Worm (Caenorhabditis elegans): ENCODE results near the gene F49C12.15.
"Not testable (repeated sequence)": the region's sequence is repeated elsewhere in the genome, so short reads cannot be mapped to it uniquely, and the experiment has no call there.

F49C12.15 gene

DNA sequence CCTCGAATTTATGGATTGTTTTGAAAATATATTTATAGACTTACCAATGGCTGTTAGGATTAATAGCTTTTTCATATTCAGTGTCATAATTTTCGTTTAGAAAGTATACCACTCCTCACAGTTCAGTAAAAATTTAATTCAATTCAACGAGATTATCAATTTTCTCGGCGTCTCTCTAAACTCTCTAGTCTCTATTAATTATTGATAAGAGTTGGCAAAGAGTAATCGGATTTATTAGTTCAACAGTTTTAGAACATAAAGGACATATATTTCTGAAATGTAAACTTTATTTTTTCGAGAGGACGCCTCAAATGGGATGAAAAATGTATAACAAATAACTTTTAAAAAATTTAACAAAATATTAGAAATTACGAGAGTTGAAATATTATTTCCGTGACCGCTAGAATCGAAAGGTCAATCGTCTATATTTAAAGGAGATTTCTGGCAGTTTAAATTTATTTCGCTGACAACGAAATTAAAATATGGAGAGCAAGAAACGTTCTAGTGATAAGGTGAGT, at the start of gene F49C12.15, which contains the start of gene nspg-11:
TSS of gene F49C12.15 (plus strand) at position 468 of the 518 bp plus-strand sequence.
TSS of gene nspg-11 (minus strand) at position 101 of the 518 bp plus-strand sequence.
- TF ChIP-seq flh-1 (GFP tag; optimal IDR thresholded peaks at IDR 0.05) = no peak

DNA sequence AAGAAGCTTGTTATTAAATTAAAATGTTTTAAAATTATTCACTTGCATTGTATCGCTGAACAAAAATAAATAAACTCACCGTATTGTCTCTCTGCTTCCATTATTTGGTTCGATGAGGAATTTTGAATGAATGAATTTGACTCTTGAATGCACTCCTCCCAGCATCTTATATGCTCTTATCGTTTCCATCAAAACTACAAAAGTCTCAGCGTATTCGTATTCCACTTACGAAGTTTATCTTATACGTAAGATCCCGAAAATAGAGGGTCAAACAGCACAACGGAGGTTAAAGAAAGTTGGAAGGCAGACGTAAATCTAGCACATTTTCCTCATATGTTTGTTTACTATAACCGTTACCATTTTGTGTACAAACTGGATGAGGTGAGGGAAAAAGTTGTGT, 38.0 kb upstream of the F49C12.15 start, which contains the start of gene nhr-267:
TSS of gene nhr-267 (minus strand) at position 101 of the 400 bp plus-strand sequence.
- TF ChIP-seq bed-3 (GFP tag; optimal IDR thresholded peaks at IDR 0.05); unc-62 (GFP tag; optimal IDR thresholded peaks at IDR 0.05); mep-1 (tag; optimal IDR thresholded peaks at IDR 0.05): not testable (repeated sequence)

DNA sequence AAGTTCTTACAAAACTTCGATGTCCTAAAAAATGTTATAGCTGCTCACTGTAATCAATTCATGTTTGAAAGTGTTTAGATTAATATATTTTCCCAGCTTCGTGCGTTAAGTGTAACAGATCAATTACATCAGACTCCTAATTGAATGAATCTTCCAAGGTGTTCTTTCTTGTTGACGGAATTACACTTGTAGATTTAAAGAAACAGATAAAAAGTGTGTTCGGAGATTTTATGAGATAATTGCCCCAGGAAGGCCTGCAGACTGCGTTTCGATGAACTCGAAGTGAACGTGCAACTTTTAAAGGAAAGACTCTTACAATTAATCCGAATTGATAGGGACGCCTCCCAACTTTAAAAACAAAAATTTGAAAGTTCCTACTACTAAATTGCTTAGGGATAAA, 34.6 kb upstream of the F49C12.15 start:
- TF ChIP-seq lin-13 (tag; optimal IDR thresholded peaks at IDR 0.05) (no peak), ces-1 (GFP tag; optimal IDR thresholded peaks at IDR 0.05) (no peak), unc-62 (GFP tag; optimal IDR thresholded peaks at IDR 0.05) (no peak), sptf-1 (tag; optimal IDR thresholded peaks at IDR 0.05) (no peak), M03D4.4 (tag; optimal IDR thresholded peaks at IDR 0.05) (no peak), blmp-1 (tag; optimal IDR thresholded peaks at IDR 0.05) (no peak)

ce11 chrIV:9293825-9294224, 30.4 kb upstream of the F49C12.15 start, which contains the start of gene nhr-264:
Gene nhr-264, minus strand, starts transcription at chrIV:9293925.
- TF ChIP-seq nhr-28 (tag; optimal IDR thresholded peaks at IDR 0.05); flh-1 (GFP tag; optimal IDR thresholded peaks at IDR 0.05); unc-39 (tag; optimal IDR thresholded peaks at IDR 0.05): not testable (repeated sequence)

ce11 chrIV:9296285-9296684, 28.0 kb upstream of the F49C12.15 start, which contains the start of gene F49C12.1:
Gene F49C12.1, minus strand, starts transcription at chrIV:9296354.
- no peak for TF ChIP-seq ceh-39 (tag; optimal IDR thresholded peaks at IDR 0.05)
- no peak for TF ChIP-seq drap-1 (GFP tag; optimal IDR thresholded peaks at IDR 0.05)
- TF ChIP-seq unc-120 (tag; optimal IDR thresholded peaks at IDR 0.05; ENCODE audit: poor library complexity, severe bottlenecking) = no peak
- TF ChIP-seq mab-5 (tag; optimal IDR thresholded peaks at IDR 0.05) = no peak
- no peak for TF ChIP-seq sem-2 (GFP tag; optimal IDR thresholded peaks at IDR 0.05)
- TF ChIP-seq snpc-4 (tag; optimal IDR thresholded peaks at IDR 0.05) = no peak
- no peak for TF ChIP-seq lin-32 (GFP tag; optimal IDR thresholded peaks at IDR 0.05)
- no peak for TF ChIP-seq blmp-1 (tag; optimal IDR thresholded peaks at IDR 0.05)
- no peak for TF ChIP-seq unc-39 (tag; optimal IDR thresholded peaks at IDR 0.05)
- no peak for TF ChIP-seq cnd-1 (tag; optimal IDR thresholded peaks at IDR 0.05)

ce11 chrIV:9299145-9299544, 25.1 kb upstream of the F49C12.15 start, which contains the start of gene F49C12.2:
Gene F49C12.2, minus strand, starts transcription at chrIV:9299245.
- TF ChIP-seq hlh-1 (tag; optimal IDR thresholded peaks at IDR 0.05) (no peak), bed-3 (GFP tag; optimal IDR thresholded peaks at IDR 0.05) (no peak), nhr-2 (tag; optimal IDR thresholded peaks at IDR 0.05) (no peak), ceh-43 (GFP tag; optimal IDR thresholded peaks at IDR 0.05) (no peak), ceh-39 (tag; optimal IDR thresholded peaks at IDR 0.05) (no peak), lsy-2 (tag; optimal IDR thresholded peaks at IDR 0.05) (no peak), mls-2 (tag; optimal IDR thresholded peaks at IDR 0.05) (no peak), lin-13 (tag; optimal IDR thresholded peaks at IDR 0.05) (no peak), mab-5 (tag; optimal IDR thresholded peaks at IDR 0.05) (no peak), nhr-28 (tag; optimal IDR thresholded peaks at IDR 0.05) (no peak), zip-8 (tag; optimal IDR thresholded peaks at IDR 0.05) (no peak), drap-1 (GFP tag; optimal IDR thresholded peaks at IDR 0.05) (no peak), elt-3 (tag; optimal IDR thresholded peaks at IDR 0.05) (no peak), elt-1 (tag; optimal IDR thresholded peaks at IDR 0.05; ENCODE audit: borderline replicate concordance, insufficient read depth) (no peak)

- TF ChIP-seq ham-2 (GFP tag; optimal IDR thresholded peaks at IDR 0.05) = no peak
- TF ChIP-seq mls-2 (tag; optimal IDR thresholded peaks at IDR 0.05) = no peak
- TF ChIP-seq mab-5 (tag; optimal IDR thresholded peaks at IDR 0.05) = no peak
- no peak for TF ChIP-seq unc-62 (GFP tag; optimal IDR thresholded peaks at IDR 0.05)
- no peak for TF ChIP-seq ceh-39 (tag; optimal IDR thresholded peaks at IDR 0.05)
- TF ChIP-seq blmp-1 (tag; optimal IDR thresholded peaks at IDR 0.05) = no peak
- no peak for TF ChIP-seq flh-1 (GFP tag; optimal IDR thresholded peaks at IDR 0.05)
- no peak for TF ChIP-seq lsy-2 (tag; optimal IDR thresholded peaks at IDR 0.05)
- TF ChIP-seq ceh-83 (GFP tag; optimal IDR thresholded peaks at IDR 0.05) = no peak
- no peak for TF ChIP-seq elt-3 (tag; optimal IDR thresholded peaks at IDR 0.05)
- TF ChIP-seq sem-2 (GFP tag; optimal IDR thresholded peaks at IDR 0.05) = no peak
- TF ChIP-seq drap-1 (GFP tag; optimal IDR thresholded peaks at IDR 0.05) = no peak
- no peak for TF ChIP-seq lin-13 (tag; optimal IDR thresholded peaks at IDR 0.05)
These were observed 24.1 kb upstream of the F49C12.15 start, which contains the start of gene F49C12.3 for ce11 chrIV:9300127-9300526. Gene F49C12.3, plus strand, starts transcription at chrIV:9300427.
